Fruit fly (Drosophila melanogaster): Measurements from ENCODE around the gene CG12024.

Gene CG12024

dm6 chr3L:1861794-1862447 is 5.0 kb downstream of the CG12024 start, which contains the start of gene Rap1 (continued):
- TF ChIP-seq vri (GFP tag; optimal IDR thresholded peaks at IDR 0.05) (no peak), Sox102F (GFP tag; optimal IDR thresholded peaks at IDR 0.05) (no peak), Met (GFP tag; optimal IDR thresholded peaks at IDR 0.05) (peak; percentile 40), Eip78C (GFP tag) (peak; percentile 69), cyc (GFP tag; optimal IDR thresholded peaks at IDR 0.05) (peak; percentile 42), CG6276 (GFP tag; optimal IDR thresholded peaks at IDR 0.05) (peak; percentile 29), CG8119 (GFP tag; IDR thresholded peaks at IDR 0.05) (no peak; the same call in 2 of the 3 replicates), salr (GFP tag; optimal IDR thresholded peaks at IDR 0.05) (peak in 1 of 2 experiments; percentile 38), lz (GFP tag; optimal IDR thresholded peaks at IDR 0.05) (peak; percentile 49)

dm6 chr3L:1865121-1865727 is 8.3 kb downstream of the CG12024 start, which contains the start of the genes HBS1 and CG12025:
Gene HBS1 (minus strand): TSS chr3L:1865240.
Gene CG12025 (plus strand): TSS chr3L:1865430.
- TF ChIP-seq Lpt (GFP tag; optimal IDR thresholded peaks at IDR 0.05) = peak; percentile 34
- TF ChIP-seq CG15336 (GFP tag; IDR thresholded peaks at IDR 0.05) = 0 out of 2 replicates have a peak, but pooled peaks have one; percentile 28
- TF ChIP-seq dsx (GFP tag; optimal IDR thresholded peaks at IDR 0.05; ENCODE audit: poor library complexity, severe bottlenecking) = peak; percentile 2
- TF ChIP-seq achi (GFP tag; optimal IDR thresholded peaks at IDR 0.05) = peak; percentile 24
- TF ChIP-seq Eip75B (GFP tag; optimal IDR thresholded peaks at IDR 0.05) = peak; percentile 43
- TF ChIP-seq Ets21C (GFP tag; optimal IDR thresholded peaks at IDR 0.05) = peak; percentile 50
- peak; percentile 85 for TF ChIP-seq Sox14 (GFP tag; optimal IDR thresholded peaks at IDR 0.05)
- no peak for TF ChIP-seq CG11762 (GFP tag; optimal IDR thresholded peaks at IDR 0.05; ENCODE audit: insufficient read depth)
- peak; percentile 30 for TF ChIP-seq Ets96B (tag; optimal IDR thresholded peaks at IDR 0.05)
- peak; percentile 28 for TF ChIP-seq acj6 (GFP tag; optimal IDR thresholded peaks at IDR 0.05)
- no peak for TF ChIP-seq CG7368 (GFP tag; optimal IDR thresholded peaks at IDR 0.05)
- TF ChIP-seq esn (GFP tag; optimal IDR thresholded peaks at IDR 0.05) = peak; percentile 55
- TF ChIP-seq OdsH (GFP tag; optimal IDR thresholded peaks at IDR 0.05) = no peak
- peak in 1 of 2 experiments; percentile 8 for TF ChIP-seq ss (GFP tag; optimal IDR thresholded peaks at IDR 0.05)
- no peak for TF ChIP-seq fd59A (GFP tag; optimal IDR thresholded peaks at IDR 0.05)
- peak; percentile 70 for TF ChIP-seq cyc (GFP tag; optimal IDR thresholded peaks at IDR 0.05)
- peak; percentile 73 for TF ChIP-seq Hr39 (GFP tag; optimal IDR thresholded peaks at IDR 0.05)
- TF ChIP-seq CG3032 (tag; optimal IDR thresholded peaks at IDR 0.05) = peak; percentile 69
- TF ChIP-seq svp (GFP tag) = peak; percentile 88
- TF ChIP-seq salr (GFP tag; optimal IDR thresholded peaks at IDR 0.05) = no peak
- no peak for TF ChIP-seq fd85E (GFP tag; optimal IDR thresholded peaks at IDR 0.05)
- peak; percentile 12 for TF ChIP-seq CG6808 (GFP tag; optimal IDR thresholded peaks at IDR 0.05)
- TF ChIP-seq CG10669 (GFP tag; optimal IDR thresholded peaks at IDR 0.05) = peak; percentile 30
- peak; percentile 56 for TF ChIP-seq Hr4 (GFP tag; optimal IDR thresholded peaks at IDR 0.05)
- peak; percentile 41 for TF ChIP-seq CG3919 (GFP tag; optimal IDR thresholded peaks at IDR 0.05)
- TF ChIP-seq Sox15 (GFP tag; optimal IDR thresholded peaks at IDR 0.05) = peak; percentile 46
- TF ChIP-seq CG11294 (GFP tag; IDR thresholded peaks at IDR 0.05) = no peak
- peak; percentile 71; the same call in 1 of the 3 replicates for TF ChIP-seq eg (GFP tag; IDR thresholded peaks at IDR 0.05)
- peak; percentile 19 for TF ChIP-seq CG6854 (GFP tag; optimal IDR thresholded peaks at IDR 0.05)
- peak; percentile 34 for TF ChIP-seq CG11902 (GFP tag; optimal IDR thresholded peaks at IDR 0.05)
- peak; percentile 73 for TF ChIP-seq CG31627 (GFP tag; optimal IDR thresholded peaks at IDR 0.05)
- TF ChIP-seq dac (GFP tag; optimal IDR thresholded peaks at IDR 0.05) = peak; percentile 30
- peak; percentile 52 for TF ChIP-seq lz (GFP tag; optimal IDR thresholded peaks at IDR 0.05)
- TF ChIP-seq Gug (GFP tag; IDR thresholded peaks at IDR 0.05) = peak; percentile 40; the same call in 1 of the 2 replicates
- TF ChIP-seq CG1621 (tag; optimal IDR thresholded peaks at IDR 0.05) = peak; percentile 69
- TF ChIP-seq topi (GFP tag; optimal IDR thresholded peaks at IDR 0.05) = peak; percentile 40
- TF ChIP-seq Met (GFP tag; optimal IDR thresholded peaks at IDR 0.05) = no peak
- TF ChIP-seq CG32006 (GFP tag; optimal IDR thresholded peaks at IDR 0.05) = peak; percentile 51
- no peak for TF ChIP-seq spab (GFP tag; optimal IDR thresholded peaks at IDR 0.05)
- TF ChIP-seq pdm3 (GFP tag; optimal IDR thresholded peaks at IDR 0.05) = no peak
- TF ChIP-seq CG6163 (GFP tag; IDR thresholded peaks at IDR 0.05) = 0 out of 3 replicates have a peak, but pooled peaks have one; percentile 56
- peak; percentile 72 for TF ChIP-seq Eip78C (GFP tag)

Measured in whole organism, prepupa.